ENCODE assay signal across 1 fruit fly cellular context in genomic region chr2L:13056022-13056421, dm6.
TF ChIP-seq lines count a peak whose summit lies in the region.

No protein-coding gene starts in this region.

TF ChIP-seq in whole organism, embryonic, 481 proteins besides CTCF, POLR2A, EP300 and RAD21 (continued from another document and continues in another):
- no peak for TF ChIP-seq btn (GFP tag; optimal IDR thresholded peaks at IDR 0.05; lab: Kevin White, UChicago)
- no peak for TF ChIP-seq vvl (GFP tag; IDR thresholded peaks at IDR 0.05; lab: Robert Waterston, UW)
- no peak for TF ChIP-seq Jarid2 (GFP tag; optimal IDR thresholded peaks at IDR 0.05; lab: Kevin White, UChicago)
- TF ChIP-seq CG10654 (GFP tag; optimal IDR thresholded peaks at IDR 0.05; lab: Kevin White, UChicago): no peak
- TF ChIP-seq CG18599 (GFP tag; optimal IDR thresholded peaks at IDR 0.05; lab: Kevin White, UChicago): no peak
- TF ChIP-seq sens (GFP tag; lab: Kevin White, UChicago): peak; percentile 46
- TF ChIP-seq Side (GFP tag; optimal IDR thresholded peaks at IDR 0.05; lab: Kevin White, UChicago): no peak
- no peak for TF ChIP-seq cato (GFP tag; optimal IDR thresholded peaks at IDR 0.05; lab: Kevin White, UChicago; ENCODE audit: borderline replicate concordance)
- TF ChIP-seq CG42726 (GFP tag; IDR thresholded peaks at IDR 0.05; lab: Robert Waterston, UW; ENCODE audit: partially characterized antibody): no peak
- no peak for TF ChIP-seq Hr78 (GFP tag; optimal IDR thresholded peaks at IDR 0.05; lab: Kevin White, UChicago)
- no peak for TF ChIP-seq tll (GFP tag; optimal IDR thresholded peaks at IDR 0.05; lab: Kevin White, UChicago)
- TF ChIP-seq sr (GFP tag; IDR thresholded peaks at IDR 0.05; lab: Robert Waterston, UW): no peak
- no peak for TF ChIP-seq CG4707 (GFP tag; optimal IDR thresholded peaks at IDR 0.05; lab: Kevin White, UChicago)
- no peak for TF ChIP-seq Vsx1 (GFP tag; optimal IDR thresholded peaks at IDR 0.05; lab: Kevin White, UChicago)
- no peak for TF ChIP-seq cg (GFP tag; optimal IDR thresholded peaks at IDR 0.05; lab: Kevin White, UChicago)
- no peak for TF ChIP-seq CG14050 (GFP tag; IDR thresholded peaks at IDR 0.05; lab: Robert Waterston, UW)
- no peak for TF ChIP-seq fd102C (GFP tag; optimal IDR thresholded peaks at IDR 0.05; lab: Kevin White, UChicago)
- TF ChIP-seq chn (GFP tag; optimal IDR thresholded peaks at IDR 0.05; lab: Kevin White, UChicago): no peak
- TF ChIP-seq peb (GFP tag; IDR thresholded peaks at IDR 0.05; lab: Robert Waterston, UW): no peak
- TF ChIP-seq CG7271 (tag; optimal IDR thresholded peaks at IDR 0.05; lab: Kevin White, UChicago): no peak
- no peak for TF ChIP-seq CG13296 (GFP tag; optimal IDR thresholded peaks at IDR 0.05; lab: Kevin White, UChicago)
- no peak for TF ChIP-seq CG3995 (GFP tag; optimal IDR thresholded peaks at IDR 0.05; lab: Kevin White, UChicago)
- TF ChIP-seq ken (GFP tag; IDR thresholded peaks at IDR 0.05; lab: Robert Waterston, UW): no peak
- no peak for TF ChIP-seq h (optimal IDR thresholded peaks at IDR 0.05; lab: Kevin White, UChicago)
- TF ChIP-seq tap (tag; optimal IDR thresholded peaks at IDR 0.05; lab: Kevin White, UChicago): no peak
- TF ChIP-seq CG30431 (GFP tag; optimal IDR thresholded peaks at IDR 0.05; lab: Kevin White, UChicago): no peak
- TF ChIP-seq CG34422 (GFP tag; IDR thresholded peaks at IDR 0.05; lab: Robert Waterston, UW): no peak
- no peak for TF ChIP-seq CG12155 (GFP tag; optimal IDR thresholded peaks at IDR 0.05; lab: Kevin White, UChicago)
- TF ChIP-seq Pdp1 (GFP tag; optimal IDR thresholded peaks at IDR 0.05; lab: Kevin White, UChicago): no peak
- TF ChIP-seq Dip2 (GFP tag; IDR thresholded peaks at IDR 0.05; lab: Robert Waterston, UW): no peak
- TF ChIP-seq Fer1 (GFP tag; optimal IDR thresholded peaks at IDR 0.05; lab: Kevin White, UChicago): no peak
- TF ChIP-seq CG12104 (GFP tag; optimal IDR thresholded peaks at IDR 0.05; lab: Kevin White, UChicago): no peak
- peak; percentile 38 for TF ChIP-seq Sox102F (GFP tag; optimal IDR thresholded peaks at IDR 0.05; lab: Kevin White, UChicago)
- TF ChIP-seq Antp (GFP tag; optimal IDR thresholded peaks at IDR 0.05; lab: Kevin White, UChicago): no peak
- TF ChIP-seq seq (GFP tag; IDR thresholded peaks at IDR 0.05; lab: Robert Waterston, UW): no peak
- TF ChIP-seq CG10267 (tag; optimal IDR thresholded peaks at IDR 0.05; lab: Kevin White, UChicago): no peak
- TF ChIP-seq ttk (GFP tag; IDR thresholded peaks at IDR 0.05; lab: Robert Waterston, UW): 0 out of 2 replicates have a peak, but pooled peaks have one; percentile 11
- TF ChIP-seq Taf1 (GFP tag; IDR thresholded peaks at IDR 0.05; lab: Robert Waterston, UW): no peak
- TF ChIP-seq CG2889 (GFP tag; IDR thresholded peaks at IDR 0.05; lab: Robert Waterston, UW): no peak
- no peak for TF ChIP-seq Poxn (GFP tag; IDR thresholded peaks at IDR 0.05; lab: Robert Waterston, UW)
- TF ChIP-seq CG10366 (GFP tag; IDR thresholded peaks at IDR 0.05; lab: Robert Waterston, UW): no peak
- TF ChIP-seq Nf-YA (GFP tag; IDR thresholded peaks at IDR 0.05; lab: Robert Waterston, UW): 0 out of 2 replicates have a peak, but pooled peaks have one; percentile 15
- TF ChIP-seq da (GFP tag; optimal IDR thresholded peaks at IDR 0.05; lab: Kevin White, UChicago): no peak
- TF ChIP-seq Mes4 (GFP tag; optimal IDR thresholded peaks at IDR 0.05; lab: Kevin White, UChicago): no peak
- peak; percentile 20 for TF ChIP-seq CG4820 (GFP tag; optimal IDR thresholded peaks at IDR 0.05; lab: Kevin White, UChicago)
- TF ChIP-seq CG2678 (tag; optimal IDR thresholded peaks at IDR 0.05; lab: Kevin White, UChicago): peak; percentile 43
- no peak for TF ChIP-seq eyg (GFP tag; optimal IDR thresholded peaks at IDR 0.05; lab: Kevin White, UChicago)
- no peak for TF ChIP-seq Dll (GFP tag; IDR thresholded peaks at IDR 0.05; lab: Robert Waterston, UW; ENCODE audit: partially characterized antibody)
- no peak for TF ChIP-seq corto (GFP tag; optimal IDR thresholded peaks at IDR 0.05; lab: Kevin White, UChicago)
- no peak for TF ChIP-seq dati (GFP tag; IDR thresholded peaks at IDR 0.05; lab: Robert Waterston, UW)
- no peak for TF ChIP-seq CG8359 (GFP tag; optimal IDR thresholded peaks at IDR 0.05; lab: Kevin White, UChicago; ENCODE audit: borderline replicate concordance)
- no peak for TF ChIP-seq CG4617 (GFP tag; optimal IDR thresholded peaks at IDR 0.05; lab: Kevin White, UChicago; ENCODE audit: borderline replicate concordance)
- no peak for TF ChIP-seq Stat92E (GFP tag; optimal IDR thresholded peaks at IDR 0.05; lab: Kevin White, UChicago)
- no peak for TF ChIP-seq CG31388 (GFP tag; optimal IDR thresholded peaks at IDR 0.05; lab: Kevin White, UChicago)
- no peak for TF ChIP-seq Bdp1 (GFP tag; optimal IDR thresholded peaks at IDR 0.05; lab: Kevin White, UChicago)
- peak; percentile 13 for TF ChIP-seq Oli (tag; optimal IDR thresholded peaks at IDR 0.05; lab: Kevin White, UChicago)
- TF ChIP-seq tgo (GFP tag; IDR thresholded peaks at IDR 0.05; lab: Robert Waterston, UW): peak; percentile 37; the same call in 2 of the 3 replicates
- TF ChIP-seq CG6791 (GFP tag; IDR thresholded peaks at IDR 0.05; lab: Robert Waterston, UW; ENCODE audit: partially characterized antibody): no peak
- no peak for TF ChIP-seq Nf-YC (tag; optimal IDR thresholded peaks at IDR 0.05; lab: Kevin White, UChicago)
- TF ChIP-seq E2f1 (GFP tag; IDR thresholded peaks at IDR 0.05; lab: Robert Waterston, UW): no peak
- TF ChIP-seq Ssrp (tag; optimal IDR thresholded peaks at IDR 0.05; lab: Kevin White, UChicago): no peak
- peak; percentile 6 for TF ChIP-seq CG18262 (tag; optimal IDR thresholded peaks at IDR 0.05; lab: Kevin White, UChicago)
- no peak for TF ChIP-seq her (GFP tag; optimal IDR thresholded peaks at IDR 0.05; lab: Kevin White, UChicago)
- no peak for TF ChIP-seq CrebB (tag; optimal IDR thresholded peaks at IDR 0.05; lab: Kevin White, UChicago)
- TF ChIP-seq CG11504 (tag; optimal IDR thresholded peaks at IDR 0.05; lab: Kevin White, UChicago): peak; percentile 65
- no peak for TF ChIP-seq prd (optimal IDR thresholded peaks at IDR 0.05; lab: Kevin White, UChicago)
- peak; percentile 36; the same call in 1 of the 3 replicates for TF ChIP-seq prd (GFP tag; IDR thresholded peaks at IDR 0.05; lab: Robert Waterston, UW)
- no peak for TF ChIP-seq Usf (GFP tag; optimal IDR thresholded peaks at IDR 0.05; lab: Kevin White, UChicago)
- TF ChIP-seq CG7987 (GFP tag; optimal IDR thresholded peaks at IDR 0.05; lab: Kevin White, UChicago): no peak
- no peak for TF ChIP-seq CG11456 (GFP tag; IDR thresholded peaks at IDR 0.05; lab: Robert Waterston, UW)
- TF ChIP-seq CG2129 (GFP tag; IDR thresholded peaks at IDR 0.05; lab: Robert Waterston, UW; ENCODE audit: partially characterized antibody): no peak
- TF ChIP-seq CG11695 (GFP tag; IDR thresholded peaks at IDR 0.05; lab: Robert Waterston, UW): no peak
- TF ChIP-seq CG30403 (GFP tag; optimal IDR thresholded peaks at IDR 0.05; lab: Kevin White, UChicago): peak; percentile 40
- no peak for TF ChIP-seq slp2 (GFP tag; optimal IDR thresholded peaks at IDR 0.05; lab: Kevin White, UChicago)
- no peak for TF ChIP-seq shn (GFP tag; optimal IDR thresholded peaks at IDR 0.05; lab: Kevin White, UChicago)
- no peak for TF ChIP-seq luna (GFP tag; optimal IDR thresholded peaks at IDR 0.05; lab: Kevin White, UChicago)
- no peak for TF ChIP-seq CG34224 (GFP tag; IDR thresholded peaks at IDR 0.05; lab: Robert Waterston, UW; ENCODE audit: partially characterized antibody)
- TF ChIP-seq HmgZ (tag; optimal IDR thresholded peaks at IDR 0.05; lab: Kevin White, UChicago): no peak
- no peak for TF ChIP-seq CG6272 (GFP tag; IDR thresholded peaks at IDR 0.05; lab: Robert Waterston, UW)
- TF ChIP-seq CG31365 (tag; optimal IDR thresholded peaks at IDR 0.05; lab: Kevin White, UChicago): no peak
- peak; percentile 28 for TF ChIP-seq PHDP (tag; optimal IDR thresholded peaks at IDR 0.05; lab: Kevin White, UChicago)
- no peak for TF ChIP-seq usp (GFP tag; optimal IDR thresholded peaks at IDR 0.05; lab: Kevin White, UChicago)
- no peak for TF ChIP-seq pb (GFP tag; optimal IDR thresholded peaks at IDR 0.05; lab: Kevin White, UChicago)
- TF ChIP-seq gt (GFP tag; IDR thresholded peaks at IDR 0.05; lab: Robert Waterston, UW): no peak
- no peak for TF ChIP-seq Max (GFP tag; optimal IDR thresholded peaks at IDR 0.05; lab: Kevin White, UChicago)
- TF ChIP-seq Aef1 (GFP tag; IDR thresholded peaks at IDR 0.05; lab: Robert Waterston, UW): no peak
- no peak for TF ChIP-seq Scr (GFP tag; IDR thresholded peaks at IDR 0.05; lab: Robert Waterston, UW; ENCODE audit: partially characterized antibody)
- no peak for TF ChIP-seq NFAT (GFP tag; IDR thresholded peaks at IDR 0.05; lab: Robert Waterston, UW)
- TF ChIP-seq ci (GFP tag; IDR thresholded peaks at IDR 0.05; lab: Robert Waterston, UW): 0 out of 3 replicates have a peak, but pooled peaks have one; percentile 32
- TF ChIP-seq CG11723 (GFP tag; optimal IDR thresholded peaks at IDR 0.05; lab: Kevin White, UChicago): no peak
- TF ChIP-seq grn (GFP tag; optimal IDR thresholded peaks at IDR 0.05; lab: Kevin White, UChicago): no peak
- no peak for TF ChIP-seq CG9215 (GFP tag; IDR thresholded peaks at IDR 0.05; lab: Robert Waterston, UW)
- TF ChIP-seq run (tag; optimal IDR thresholded peaks at IDR 0.05; lab: Kevin White, UChicago): no peak
- TF ChIP-seq D (optimal IDR thresholded peaks at IDR 0.05; lab: Kevin White, UChicago): no peak
- TF ChIP-seq D (GFP tag; optimal IDR thresholded peaks at IDR 0.05; lab: Kevin White, UChicago): no peak
- no peak for TF ChIP-seq jumu (GFP tag; optimal IDR thresholded peaks at IDR 0.05; lab: Kevin White, UChicago)
- TF ChIP-seq nom (GFP tag; optimal IDR thresholded peaks at IDR 0.05; lab: Kevin White, UChicago): no peak
- no peak for TF ChIP-seq CG12071 (GFP tag; optimal IDR thresholded peaks at IDR 0.05; lab: Kevin White, UChicago)
- no peak for TF ChIP-seq pita (GFP tag; optimal IDR thresholded peaks at IDR 0.05; lab: Kevin White, UChicago)
- no peak for TF ChIP-seq CG4282 (GFP tag; optimal IDR thresholded peaks at IDR 0.05; lab: Kevin White, UChicago)
- TF ChIP-seq Atf-2 (GFP tag; optimal IDR thresholded peaks at IDR 0.05; lab: Kevin White, UChicago): no peak
- TF ChIP-seq CG43689 (GFP tag; IDR thresholded peaks at IDR 0.05; lab: Robert Waterston, UW): no peak
- TF ChIP-seq hb (GFP tag; IDR thresholded peaks at IDR 0.05; lab: Robert Waterston, UW; ENCODE audit: partially characterized antibody): no peak
- TF ChIP-seq crc (GFP tag; optimal IDR thresholded peaks at IDR 0.05; lab: Kevin White, UChicago): no peak
- no peak for TF ChIP-seq CG7745 (tag; optimal IDR thresholded peaks at IDR 0.05; lab: Kevin White, UChicago)
- no peak for TF ChIP-seq slou (GFP tag; optimal IDR thresholded peaks at IDR 0.05; lab: Kevin White, UChicago)
- TF ChIP-seq CG15269 (tag; optimal IDR thresholded peaks at IDR 0.05; lab: Kevin White, UChicago): peak; percentile 31
- TF ChIP-seq sna (GFP tag; IDR thresholded peaks at IDR 0.05; lab: Robert Waterston, UW; ENCODE audit: partially characterized antibody): no peak
- TF ChIP-seq CG15073 (GFP tag; optimal IDR thresholded peaks at IDR 0.05; lab: Kevin White, UChicago): no peak
- no peak for TF ChIP-seq CG2202 (tag; optimal IDR thresholded peaks at IDR 0.05; lab: Kevin White, UChicago)
- TF ChIP-seq Myb (GFP tag; optimal IDR thresholded peaks at IDR 0.05; lab: Kevin White, UChicago): no peak
- TF ChIP-seq ewg (GFP tag; optimal IDR thresholded peaks at IDR 0.05; lab: Kevin White, UChicago): no peak
- no peak for TF ChIP-seq CG15011 (GFP tag; optimal IDR thresholded peaks at IDR 0.05; lab: Kevin White, UChicago)
- peak; percentile 13 for TF ChIP-seq CG17359 (tag; optimal IDR thresholded peaks at IDR 0.05; lab: Kevin White, UChicago)
- no peak for TF ChIP-seq CG13775 (GFP tag; optimal IDR thresholded peaks at IDR 0.05; lab: Kevin White, UChicago)
- TF ChIP-seq croc (GFP tag; conservative IDR thresholded peaks at IDR 0.05; lab: Robert Waterston, UW): no peak
- no peak for TF ChIP-seq CG8924 (tag; optimal IDR thresholded peaks at IDR 0.05; lab: Kevin White, UChicago)
- 0 out of 3 replicates have a peak, but pooled peaks have one; percentile 25 for TF ChIP-seq CG17361 (GFP tag; IDR thresholded peaks at IDR 0.05; lab: Robert Waterston, UW)
- TF ChIP-seq Dip3 (GFP tag; optimal IDR thresholded peaks at IDR 0.05; lab: Kevin White, UChicago): no peak
- TF ChIP-seq lilli (GFP tag; optimal IDR thresholded peaks at IDR 0.05; lab: Kevin White, UChicago): no peak
- TF ChIP-seq ems (GFP tag; optimal IDR thresholded peaks at IDR 0.05; lab: Kevin White, UChicago): peak; percentile 9
- TF ChIP-seq NfI (GFP tag; optimal IDR thresholded peaks at IDR 0.05; lab: Kevin White, UChicago): no peak
- TF ChIP-seq dysf (GFP tag; IDR thresholded peaks at IDR 0.05; lab: Robert Waterston, UW): peak; percentile 33; the same call in 1 of the 3 replicates
- no peak for TF ChIP-seq bab2 (GFP tag; optimal IDR thresholded peaks at IDR 0.05; lab: Kevin White, UChicago)
- no peak for TF ChIP-seq dm (GFP tag; optimal IDR thresholded peaks at IDR 0.05; lab: Kevin White, UChicago)
- no peak for TF ChIP-seq CG9609 (GFP tag; optimal IDR thresholded peaks at IDR 0.05; lab: Kevin White, UChicago)
- TF ChIP-seq CoRest (tag; optimal IDR thresholded peaks at IDR 0.05; lab: Kevin White, UChicago): peak; percentile 12
- TF ChIP-seq cwo (GFP tag; optimal IDR thresholded peaks at IDR 0.05; lab: Kevin White, UChicago): no peak
- no peak for TF ChIP-seq B-H1 (GFP tag; IDR thresholded peaks at IDR 0.05; lab: Robert Waterston, UW)
- TF ChIP-seq CG32532 (GFP tag; IDR thresholded peaks at IDR 0.05; lab: Robert Waterston, UW): no peak
- no peak for TF ChIP-seq CG1529 (GFP tag; optimal IDR thresholded peaks at IDR 0.05; lab: Kevin White, UChicago)
- no peak for TF ChIP-seq CG3726 (GFP tag; IDR thresholded peaks at IDR 0.05; lab: Robert Waterston, UW)
- no peak for TF ChIP-seq CG10431 (GFP tag; optimal IDR thresholded peaks at IDR 0.05; lab: Kevin White, UChicago)
- no peak for TF ChIP-seq inv (GFP tag; IDR thresholded peaks at IDR 0.05; lab: Robert Waterston, UW; ENCODE audit: partially characterized antibody)
- no peak for TF ChIP-seq GATAe (GFP tag; conservative IDR thresholded peaks at IDR 0.05; lab: Robert Waterston, UW)
- no peak for TF ChIP-seq CG12219 (GFP tag; optimal IDR thresholded peaks at IDR 0.05; lab: Kevin White, UChicago)
- peak; percentile 26 for TF ChIP-seq fd96Cb (tag; optimal IDR thresholded peaks at IDR 0.05; lab: Kevin White, UChicago)
- no peak for TF ChIP-seq CG4328 (GFP tag; optimal IDR thresholded peaks at IDR 0.05; lab: Kevin White, UChicago)
